Fruit fly (Drosophila melanogaster): ENCODE results near the gene RabGGTb.

DNA sequence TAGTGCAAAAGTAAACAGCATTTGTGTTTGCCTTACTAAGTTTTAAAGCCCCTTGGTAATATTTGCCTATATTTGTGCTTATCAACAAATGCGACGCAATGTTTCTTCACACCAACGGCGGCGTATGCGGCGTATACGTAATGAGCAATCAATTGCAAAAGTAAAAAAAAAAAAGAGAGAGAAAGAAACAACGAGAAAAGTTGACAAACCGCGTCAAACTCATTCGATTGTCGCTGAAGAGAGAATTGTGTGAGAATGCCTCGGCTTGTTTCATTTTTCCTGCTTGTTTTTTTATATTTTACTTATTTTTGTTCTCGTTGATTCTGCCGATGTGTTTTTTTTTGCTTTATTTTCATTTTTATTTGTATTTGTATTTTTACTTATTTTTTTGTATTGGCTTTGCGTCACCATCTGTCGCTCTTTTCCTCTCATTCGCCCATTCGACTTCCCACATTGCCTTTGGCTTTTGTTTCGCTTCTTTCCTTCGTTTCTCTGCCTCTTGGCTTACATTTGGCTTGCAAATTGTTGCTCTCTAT is 45.4 kb downstream of the RabGGTb start:
- TF ChIP-seq Dfd (GFP tag; optimal IDR thresholded peaks at IDR 0.05) (no peak), usp (GFP tag; optimal IDR thresholded peaks at IDR 0.05) (no peak), pan (optimal IDR thresholded peaks at IDR 0.05) (no peak), Mio (GFP tag; optimal IDR thresholded peaks at IDR 0.05) (no peak), OdsH (GFP tag; optimal IDR thresholded peaks at IDR 0.05) (no peak)
